Fruit fly (Drosophila melanogaster) whole organism, embryonic: ENCODE measurements around the gene sea.

Source experiments
- CG17328 ChIP-seq: fragments of 200-800 bp; sonication (Bioruptor generic); IDR thresholded peaks from 2 replicates; pipeline ENCODE4 v1.3.6; 2022; ENCODE audit warnings: missing biosample characterization, missing genetic modification characterization
- CG34376 ChIP-seq: fragments of 200-800 bp; sonication (Bioruptor generic); optimal IDR thresholded peaks from 2 replicates; lab custom pipeline; 2018; ENCODE audit warnings: missing biosample characterization, mild to moderate bottlenecking, missing genetic modification characterization
- CG4707 ChIP-seq: fragments of 200-800 bp; sonication (Bioruptor generic); optimal IDR thresholded peaks from 2 replicates; lab custom pipeline; 2018; ENCODE audit warnings: missing biosample characterization, mild to moderate bottlenecking, missing genetic modification characterization, moderate library complexity
- CG6175 ChIP-seq: fragments of 200-800 bp; sonication (Bioruptor generic); IDR thresholded peaks from 3 replicates; pipeline ENCODE4 v1.3.6; 2022; ENCODE audit warnings: missing biosample characterization, missing genetic modification characterization
- Hmx ChIP-seq: fragments of 200-800 bp; sonication (Bioruptor generic); optimal IDR thresholded peaks from 2 replicates; lab custom pipeline; 2016; ENCODE audit warnings: missing biosample characterization, missing genetic modification characterization
- Mes4 ChIP-seq: fragments of 200-800 bp; sonication (Bioruptor generic); optimal IDR thresholded peaks from 2 replicates; lab custom pipeline; 2016; ENCODE audit warnings: missing biosample characterization, missing genetic modification characterization
- ftz-f1 ChIP-seq: fragments of 200-800 bp; sonication (Bioruptor generic); optimal IDR thresholded peaks from 2 replicates; lab custom pipeline; 2016; ENCODE audit warnings: missing biosample characterization, missing genetic modification characterization
- ind ChIP-seq: fragments of 200-800 bp; sonication (Bioruptor generic); optimal IDR thresholded peaks from 3 replicates; lab custom pipeline; 2016; ENCODE audit warnings: missing biosample characterization, missing genetic modification characterization
- klu ChIP-seq: fragments of 200-800 bp; sonication (Bioruptor generic); IDR thresholded peaks from 2 replicates; pipeline ENCODE4 v1.3.6; 2022; ENCODE audit warnings: missing biosample characterization, missing genetic modification characterization
- lola ChIP-seq, 3 experiments: fragments of >200 bp in 2 of 3; fragments of 200-800 bp in 1 of 3; sonication (Bioruptor generic) in 1 of 3; optimal IDR thresholded peaks; 2 replicates each; lab custom pipeline; 2017 to 2019; ENCODE audit warnings: missing biosample characterization in 3 of 3, missing genetic modification characterization in 3 of 3, mild to moderate bottlenecking in 1 of 3, moderate library complexity in 1 of 3
- pita ChIP-seq: fragments of 200-800 bp; sonication (Bioruptor generic); optimal IDR thresholded peaks from 2 replicates; lab custom pipeline; 2017; ENCODE audit warnings: missing biosample characterization, mild to moderate bottlenecking, missing genetic modification characterization
- ranshi ChIP-seq: fragments of 200-800 bp; sonication (Bioruptor generic); IDR thresholded peaks from 2 replicates; pipeline ENCODE4 v1.3.6; 2022; ENCODE audit warnings: missing biosample characterization, missing genetic modification characterization

- TF ChIP-seq klu (GFP tag; lab: Robert Waterston, UW) = no peak
- TF ChIP-seq pita (GFP tag; lab: Kevin White, UChicago) = no peak
- no peak for TF ChIP-seq ranshi
- TF ChIP-seq CG17328 = no peak
- no peak for TF ChIP-seq Hmx (GFP tag; lab: Kevin White, UChicago)
- no peak for TF ChIP-seq CG34376 (GFP tag; lab: Kevin White, UChicago)
- no peak for TF ChIP-seq ind (GFP tag; lab: Kevin White, UChicago)
- TF ChIP-seq CG6175 = no peak
- no peak for TF ChIP-seq lola (GFP tag; optimal IDR thresholded peaks at IDR 0.05; lab: Kevin White, UChicago)
- TF ChIP-seq Mes4 (GFP tag; lab: Kevin White, UChicago) = no peak
- no peak for TF ChIP-seq CG4707 (GFP tag; lab: Kevin White, UChicago)
- TF ChIP-seq ftz-f1 (GFP tag; lab: Kevin White, UChicago) = no peak
These were observed 35.0 kb downstream of the sea start for dm6 chr3R:11531893-11532292.
